Worm (Caenorhabditis elegans) whole organism, L2 larva: ENCODE data around the gene rpt-2.
"Not testable (repeated sequence)": the region's sequence is repeated elsewhere in the genome, so short reads cannot be mapped to it uniquely, and the experiment has no call there.

Experiments
- C34F6.9 ChIP-seq: fragments of 150-350 bp; optimal IDR thresholded peaks from 2 replicates; lab custom pipeline; 2014; ENCODE audit warnings: missing biosample characterization, missing genetic modification characterization
- F13H6.1 ChIP-seq: sonication (generic microtip); optimal IDR thresholded peaks from 2 replicates; lab custom pipeline; 2016; ENCODE audit warnings: missing genetic modification characterization, missing compliant biosample characterization
- Y55F3AM.14 ChIP-seq: fragments of 200-800 bp; sonication (Bioruptor generic); optimal IDR thresholded peaks from 2 replicates; lab custom pipeline; 2018; ENCODE audit warnings: mild to moderate bottlenecking, missing genetic modification characterization, missing compliant biosample characterization
- ZK546.5 ChIP-seq: sonication (generic microtip); optimal IDR thresholded peaks from 2 replicates; lab custom pipeline; 2017; ENCODE audit warnings: missing biosample characterization, missing genetic modification characterization
- ama-1 ChIP-seq: fragments of 150-350 bp; optimal IDR thresholded peaks from 2 replicates; lab custom pipeline; 2018; ENCODE audit warnings: inconsistent platforms
- ceh-16 ChIP-seq: fragments of 150-350 bp; optimal IDR thresholded peaks from 2 replicates; lab custom pipeline; 2014; ENCODE audit warnings: missing biosample characterization, missing genetic modification characterization
- crh-2 ChIP-seq: sonication (generic microtip); optimal IDR thresholded peaks from 2 replicates; lab custom pipeline; 2017; ENCODE audit warnings: missing biosample characterization, missing genetic modification characterization
- egl-27 ChIP-seq: sonication (generic microtip); optimal IDR thresholded peaks from 3 replicates; lab custom pipeline; 2017; ENCODE audit warnings: missing biosample characterization, missing genetic modification reagents, missing genetic modification characterization
- elt-1 ChIP-seq: fragments of 150-350 bp; optimal IDR thresholded peaks from 2 replicates; lab custom pipeline; 2014; ENCODE audit warnings: missing biosample characterization, missing genetic modification characterization
- elt-3 ChIP-seq: sonication (generic microtip); optimal IDR thresholded peaks from 2 replicates; lab custom pipeline; 2017; ENCODE audit warnings: missing biosample characterization, missing genetic modification characterization
- fos-1 ChIP-seq: fragments of 150-350 bp; optimal IDR thresholded peaks from 2 replicates; lab custom pipeline; 2014; ENCODE audit warnings: missing biosample characterization, missing genetic modification characterization
- gmeb-1 ChIP-seq: fragments of 150-350 bp; optimal IDR thresholded peaks from 2 replicates; lab custom pipeline; 2014; ENCODE audit warnings: missing biosample characterization, missing genetic modification characterization
- lin-11 ChIP-seq: fragments of 150-350 bp; sonication (generic microtip); optimal IDR thresholded peaks from 2 replicates; lab custom pipeline; 2014; ENCODE audit warnings: missing biosample characterization, missing genetic modification characterization, inconsistent platforms, mixed read lengths
- lin-13 ChIP-seq: fragments of 150-350 bp; optimal IDR thresholded peaks from 2 replicates; lab custom pipeline; 2014; ENCODE audit warnings: missing biosample characterization, missing genetic modification reagents, missing genetic modification characterization
- lin-39 ChIP-seq: fragments of 150-350 bp; optimal IDR thresholded peaks from 2 replicates; lab custom pipeline; 2014; ENCODE audit warnings: missing biosample characterization, missing genetic modification reagents, missing genetic modification characterization
- lsy-2 ChIP-seq, 2 experiments: fragments of 150-350 bp in 1 of 2; sonication (generic microtip) in 1 of 2; optimal IDR thresholded peaks; 2 replicates each; lab custom pipeline; 2014 to 2017; ENCODE audit warnings: missing biosample characterization in 2 of 2, missing genetic modification characterization in 2 of 2
- mab-5 ChIP-seq: fragments of 150-350 bp; optimal IDR thresholded peaks from 2 replicates; lab custom pipeline; 2014; ENCODE audit warnings: missing biosample characterization, missing genetic modification characterization
- nhr-11 ChIP-seq: fragments of 150-350 bp; optimal IDR thresholded peaks from 2 replicates; lab custom pipeline; 2014; ENCODE audit warnings: missing biosample characterization, missing genetic modification characterization
- nhr-12 ChIP-seq: fragments of 150-350 bp; optimal IDR thresholded peaks from 2 replicates; lab custom pipeline; 2014; ENCODE audit warnings: missing biosample characterization, missing genetic modification characterization
- nhr-129 ChIP-seq: fragments of 150-350 bp; optimal IDR thresholded peaks from 2 replicates; lab custom pipeline; 2014; ENCODE audit warnings: missing biosample characterization, missing genetic modification characterization
- nhr-23 ChIP-seq: fragments of 150-350 bp; optimal IDR thresholded peaks from 2 replicates; lab custom pipeline; 2014; ENCODE audit warnings: missing biosample characterization, missing genetic modification reagents, missing genetic modification characterization
- nhr-25 ChIP-seq: fragments of 150-350 bp; sonication (generic microtip); optimal IDR thresholded peaks from 3 replicates; lab custom pipeline; 2014; ENCODE audit warnings: missing biosample characterization, missing genetic modification characterization
- nhr-6 ChIP-seq: fragments of 150-350 bp; optimal IDR thresholded peaks from 2 replicates; lab custom pipeline; 2014; ENCODE audit warnings: missing biosample characterization, missing genetic modification characterization
- nhr-77 ChIP-seq: fragments of 150-350 bp; optimal IDR thresholded peaks from 2 replicates; lab custom pipeline; 2014; ENCODE audit warnings: missing biosample characterization, missing genetic modification characterization
- peb-1 ChIP-seq: fragments of 150-350 bp; optimal IDR thresholded peaks from 2 replicates; lab custom pipeline; 2014; ENCODE audit warnings: missing biosample characterization, missing genetic modification characterization
- sem-4 ChIP-seq: fragments of 150-350 bp; optimal IDR thresholded peaks from 2 replicates; lab custom pipeline; 2014; ENCODE audit warnings: missing biosample characterization, missing genetic modification reagents, missing genetic modification characterization
- sma-9 ChIP-seq, 2 experiments: fragments of 150-350 bp in 1 of 2; sonication (generic microtip) in 1 of 2; optimal IDR thresholded peaks; 2 replicates each; lab custom pipeline; 2014 to 2016; ENCODE audit warnings: missing genetic modification characterization in 2 of 2, mild to moderate bottlenecking in 1 of 2, missing biosample characterization in 1 of 2, missing compliant biosample characterization in 1 of 2, missing genetic modification reagents in 1 of 2, moderate library complexity in 1 of 2
- snpc-4 ChIP-seq: fragments of 150-350 bp; optimal IDR thresholded peaks from 2 replicates; lab custom pipeline; 2014; ENCODE audit warnings: missing biosample characterization, missing genetic modification characterization
- unc-39 ChIP-seq: fragments of 150-350 bp; optimal IDR thresholded peaks from 2 replicates; lab custom pipeline; 2014; ENCODE audit warnings: missing biosample characterization, missing genetic modification characterization
- unc-55 ChIP-seq: fragments of 150-350 bp; sonication (generic microtip); optimal IDR thresholded peaks from 3 replicates; lab custom pipeline; 2014; ENCODE audit warnings: missing biosample characterization, missing genetic modification reagents, missing genetic modification characterization
- unc-62 ChIP-seq: fragments of 150-350 bp; optimal IDR thresholded peaks from 2 replicates; lab custom pipeline; 2014; ENCODE audit warnings: missing biosample characterization, missing genetic modification reagents, missing genetic modification characterization
- zag-1 ChIP-seq: fragments of 150-350 bp; optimal IDR thresholded peaks from 2 replicates; lab custom pipeline; 2014; ENCODE audit warnings: missing biosample characterization, missing genetic modification characterization
- ztf-11 ChIP-seq: sonication (generic microtip); optimal IDR thresholded peaks from 2 replicates; lab custom pipeline; 2017; ENCODE audit warnings: missing biosample characterization, missing genetic modification characterization

Gene rpt-2

ce11 chrV:6043275-6044271 is 26.1 kb upstream of the rpt-2 start, which contains the start of gene cpi-2:
TSS of gene cpi-2 (plus strand) at chrV:6044062.
- TF ChIP-seq F13H6.1 (tag; lab: Kevin White, UChicago) (peak; percentile 57), unc-39 (tag; lab: Kevin White, UChicago) (no peak), egl-27 (peak; percentile 35), sma-9 (GFP tag; optimal IDR thresholded peaks at IDR 0.05; lab: Kevin White, UChicago) (peak; percentile 62), sma-9 (tag; optimal IDR thresholded peaks at IDR 0.05; lab: Kevin White, UChicago) (no peak), unc-62 (GFP tag; lab: Kevin White, UChicago) (no peak), crh-2 (tag; lab: Kevin White, UChicago) (peak; percentile 71), ama-1 (lab: Kevin White, UChicago) (peak; percentile 40), fos-1 (tag; lab: Kevin White, UChicago) (peak; percentile 76), lin-39 (tag; lab: Kevin White, UChicago) (no peak), nhr-129 (tag; lab: Kevin White, UChicago) (peak; percentile 64), nhr-11 (no peak), peb-1 (no peak), C34F6.9 (peak; percentile 69), lin-13 (GFP tag; lab: Kevin White, UChicago) (peak; percentile 43), nhr-25 (tag; lab: Kevin White, UChicago) (no peak), lsy-2 (tag; optimal IDR thresholded peaks at IDR 0.05; lab: Kevin White, UChicago) (peak in 1 of 2 experiments; percentile 40), gmeb-1 (peak; percentile 83), unc-55 (peak; percentile 50), elt-3 (tag; lab: Kevin White, UChicago) (no peak), snpc-4 (no peak), nhr-12 (tag; lab: Kevin White, UChicago) (no peak)
- TF ChIP-seq, all 48 proteins: peak for 12

ce11 chrV:6041375-6041774 is 23.9 kb upstream of the rpt-2 start, which contains the start of gene R01B10.2:
TSS of gene R01B10.2 (minus strand) at chrV:6041475.
- no peak for TF ChIP-seq C34F6.9
- no peak for TF ChIP-seq unc-55
- TF ChIP-seq nhr-23 (tag; lab: Kevin White, UChicago): no peak
- no peak for TF ChIP-seq lin-39 (tag; lab: Kevin White, UChicago)
- TF ChIP-seq lin-11 (tag; lab: Kevin White, UChicago): no peak
- TF ChIP-seq ZK546.5 (tag; lab: Kevin White, UChicago): no peak
- TF ChIP-seq nhr-6 (tag; lab: Kevin White, UChicago): no peak
- no peak for TF ChIP-seq gmeb-1
- no peak for TF ChIP-seq crh-2 (tag; lab: Kevin White, UChicago)
- TF ChIP-seq unc-62 (GFP tag; lab: Kevin White, UChicago): no peak
- TF ChIP-seq elt-1 (tag; lab: Kevin White, UChicago): no peak
- no peak for TF ChIP-seq peb-1
- no peak for TF ChIP-seq mab-5 (tag; lab: Kevin White, UChicago)
- no peak for TF ChIP-seq zag-1 (tag; lab: Kevin White, UChicago)
- TF ChIP-seq sem-4 (tag; lab: Kevin White, UChicago): no peak
- TF ChIP-seq F13H6.1 (tag; lab: Kevin White, UChicago): no peak
- no peak for TF ChIP-seq nhr-25 (tag; lab: Kevin White, UChicago)
- TF ChIP-seq ceh-16 (tag; lab: Kevin White, UChicago): no peak
- no peak for TF ChIP-seq nhr-77 (tag; lab: Kevin White, UChicago)
- TF ChIP-seq ztf-11 (tag; lab: Kevin White, UChicago): no peak

ce11 chrV:6038405-6039151 is 21.1 kb upstream of the rpt-2 start, which contains the start of gene F29G9.1:
TSS of gene F29G9.1 (plus strand) at chrV:6039101.
- TF ChIP-seq elt-3 (tag; lab: Kevin White, UChicago); Y55F3AM.14 (GFP tag; lab: Kevin White, UChicago); ceh-16 (tag; lab: Kevin White, UChicago): not testable (repeated sequence)
